Worm (Caenorhabditis elegans): ENCODE data around the gene C29F9.5.
A peak's percentile ranks its signal among the peaks of the same experiment; 100 is the strongest.

C29F9.5 gene

ce11 chrIII:117210-117609 is at the start of gene C29F9.5:
TSS of gene C29F9.5 (plus strand) at chrIII:117510.
- no peak for TF ChIP-seq let-607 (tag; optimal IDR thresholded peaks at IDR 0.05)
- no peak for TF ChIP-seq dox-1 (GFP tag; IDR thresholded peaks at IDR 0.05)
- no peak for TF ChIP-seq B0019.2 (GFP tag; conservative IDR thresholded peaks at IDR 0.05)
- no peak for TF ChIP-seq ztf-22 (GFP tag; optimal IDR thresholded peaks at IDR 0.05)
- TF ChIP-seq dpff-1 (tag; optimal IDR thresholded peaks at IDR 0.05): no peak
- TF ChIP-seq ztf-26 (tag; optimal IDR thresholded peaks at IDR 0.05): no peak
- TF ChIP-seq egl-44 (GFP tag; IDR thresholded peaks at IDR 0.05): no peak
- no peak for TF ChIP-seq hmg-1.2 (GFP tag; IDR thresholded peaks at IDR 0.05)
- TF ChIP-seq pha-4 (tag; optimal IDR thresholded peaks at IDR 0.05): no peak
- no peak for TF ChIP-seq B0336.3 (GFP tag; IDR thresholded peaks at IDR 0.05)
- no peak for TF ChIP-seq rec-8 (tag; optimal IDR thresholded peaks at IDR 0.05)
- TF ChIP-seq nhr-179 (tag; optimal IDR thresholded peaks at IDR 0.05): no peak
- TF ChIP-seq rcor-1 (GFP tag; IDR thresholded peaks at IDR 0.05): no peak
- TF ChIP-seq hlh-26 (GFP tag; conservative IDR thresholded peaks at IDR 0.05): no peak
- no peak for TF ChIP-seq aptf-3 (GFP tag; IDR thresholded peaks at IDR 0.05)
- no peak for TF ChIP-seq mes-4 (tag; optimal IDR thresholded peaks at IDR 0.05)
- no peak for TF ChIP-seq ztf-3 (GFP tag; optimal IDR thresholded peaks at IDR 0.05)

ce11 chrIII:69652-70051 is 47.7 kb upstream of the C29F9.5 start, which contains the start of gene spt-4:
TSS of gene spt-4 (minus strand) at chrIII:69752.
- TF ChIP-seq mxl-1 (tag; optimal IDR thresholded peaks at IDR 0.05) (no peak), repo-1 (tag; optimal IDR thresholded peaks at IDR 0.05) (no peak), hrde-1 (tag; optimal IDR thresholded peaks at IDR 0.05; ENCODE audit: borderline replicate concordance) (no peak), B0019.2 (GFP tag; conservative IDR thresholded peaks at IDR 0.05) (no peak), D2030.7 (GFP tag; IDR thresholded peaks at IDR 0.05) (no peak), K12H6.12 (tag; optimal IDR thresholded peaks at IDR 0.05) (no peak), akir-1 (GFP tag; optimal IDR thresholded peaks at IDR 0.05) (no peak), lir-1 (GFP tag; conservative IDR thresholded peaks at IDR 0.05) (no peak), efl-1 (GFP tag; optimal IDR thresholded peaks at IDR 0.05) (no peak), hmg-1.2 (GFP tag; IDR thresholded peaks at IDR 0.05) (no peak), nhr-120 (GFP tag; IDR thresholded peaks at IDR 0.05) (no peak)

ce11 chrIII:72078-72477 is 45.2 kb upstream of the C29F9.5 start:
- TF ChIP-seq zfh-2 (GFP tag; conservative IDR thresholded peaks at IDR 0.05): peak; percentile 84
- no peak for TF ChIP-seq attf-6 (GFP tag; IDR thresholded peaks at IDR 0.05)
- peak; percentile 70; the same call in 1 of the 2 replicates for TF ChIP-seq egrh-3 (GFP tag; IDR thresholded peaks at IDR 0.05)

ce11 chrIII:84372-84771 is 32.9 kb upstream of the C29F9.5 start:
- TF ChIP-seq B0261.1 (tag; optimal IDR thresholded peaks at IDR 0.05) (no peak), nfyb-1 (GFP tag; IDR thresholded peaks at IDR 0.05) (peak; percentile 76; the same call in 1 of the 2 replicates), mcd-1 (GFP tag; IDR thresholded peaks at IDR 0.05) (no peak), ztf-3 (GFP tag; optimal IDR thresholded peaks at IDR 0.05) (no peak), mes-4 (tag; optimal IDR thresholded peaks at IDR 0.05) (no peak), ztf-26 (tag; optimal IDR thresholded peaks at IDR 0.05) (no peak), ama-1 (optimal IDR thresholded peaks at IDR 0.05) (no peak), ama-1 (GFP tag; optimal IDR thresholded peaks at IDR 0.05) (no peak), nfya-2 (GFP tag; IDR thresholded peaks at IDR 0.05) (0 out of 2 replicates have a peak, but pooled peaks have one; percentile 77)

Data from whole organism, young adult.